Worm (Caenorhabditis elegans): ENCODE results near the gene F53E2.2.

- TF ChIP-seq tbx-11 (GFP tag; IDR thresholded peaks at IDR 0.05): no peak
- no peak for TF ChIP-seq ama-1 (optimal IDR thresholded peaks at IDR 0.05)
- no peak for TF ChIP-seq ceh-36 (tag; optimal IDR thresholded peaks at IDR 0.05)
- no peak for TF ChIP-seq hnd-1 (tag; optimal IDR thresholded peaks at IDR 0.05)
- no peak for TF ChIP-seq scrt-1 (GFP tag; IDR thresholded peaks at IDR 0.05)
- no peak for TF ChIP-seq pes-1 (GFP tag; IDR thresholded peaks at IDR 0.05)
- TF ChIP-seq hmbx-1 (tag; optimal IDR thresholded peaks at IDR 0.05): no peak
Measured at ce11 chrV:1464543-1465040, 10.3 kb upstream of the F53E2.2 start, which contains the start of the genes fpn-1.2 and pqn-54.
